Fruit fly (Drosophila melanogaster) whole organism, embryonic: ENCODE data around the gene CG17325.

Experiments
- Ada2b ChIP-seq: fragments of 200-800 bp; sonication (Bioruptor generic); IDR thresholded peaks from 2 replicates; pipeline ENCODE4 v1.3.6; 2022; ENCODE audit warnings: missing biosample characterization, missing genetic modification characterization
- Atf6 ChIP-seq: fragments of 200-800 bp; sonication (Bioruptor generic); IDR thresholded peaks from 2 replicates; pipeline ENCODE4 v1.3.6; 2022; ENCODE audit warnings: missing biosample characterization, missing genetic modification characterization
- CG10274 ChIP-seq: fragments of 200-800 bp; sonication (Bioruptor generic); optimal IDR thresholded peaks from 3 replicates; lab custom pipeline; 2017; ENCODE audit warnings: missing biosample characterization, mild to moderate bottlenecking, missing genetic modification characterization
- CG10959 ChIP-seq: fragments of 200-800 bp; sonication (Bioruptor generic); IDR thresholded peaks from 2 replicates; pipeline ENCODE4 v1.3.6; 2022; ENCODE audit warnings: missing biosample characterization, missing genetic modification characterization
- CG11560 ChIP-seq: fragments of 200-800 bp; sonication (Bioruptor generic); IDR thresholded peaks from 3 replicates; pipeline ENCODE4 v1.3.6; 2022; ENCODE audit warnings: missing biosample characterization, missing genetic modification characterization
- CG11695 ChIP-seq: fragments of 200-800 bp; sonication (Bioruptor generic); IDR thresholded peaks from 3 replicates; pipeline ENCODE4 v1.3.6; 2022; ENCODE audit warnings: missing biosample characterization, missing genetic modification characterization
- CG11696 ChIP-seq: fragments of 200-800 bp; sonication (Bioruptor generic); IDR thresholded peaks from 2 replicates; pipeline ENCODE4 v1.3.6; 2022; ENCODE audit warnings: missing biosample characterization, missing genetic modification characterization
- CG12236 ChIP-seq: fragments of 200-800 bp; sonication (Bioruptor generic); optimal IDR thresholded peaks from 2 replicates; lab custom pipeline; 2016; ENCODE audit warnings: missing biosample characterization, missing genetic modification characterization
- CG14860 ChIP-seq: fragments of 200-800 bp; sonication (Bioruptor generic); IDR thresholded peaks from 3 replicates; pipeline ENCODE4 v1.3.6; 2022; ENCODE audit warnings: missing biosample characterization, missing genetic modification characterization; ENCODE audit not compliant: partially characterized antibody
- CG1602 ChIP-seq: fragments of 200-800 bp; sonication (Bioruptor generic); optimal IDR thresholded peaks from 3 replicates; lab custom pipeline; 2016; ENCODE audit warnings: missing biosample characterization, missing genetic modification characterization
- CG16779 ChIP-seq: fragments of 200-800 bp; sonication (Bioruptor generic); IDR thresholded peaks from 2 replicates; pipeline ENCODE4 v1.3.6; 2022; ENCODE audit warnings: missing biosample characterization, missing genetic modification characterization
- CG17186 ChIP-seq: fragments of 200-800 bp; sonication (Bioruptor generic); optimal IDR thresholded peaks from 3 replicates; lab custom pipeline; 2017; ENCODE audit warnings: missing biosample characterization, missing genetic modification reagents, missing genetic modification characterization
- CG17829 ChIP-seq: fragments of 200-800 bp; optimal IDR thresholded peaks from 2 replicates; lab custom pipeline; 2019; ENCODE audit warnings: missing biosample characterization, mild to moderate bottlenecking, missing genetic modification characterization, moderate library complexity
- CG1792 ChIP-seq: fragments of 200-800 bp; sonication (Bioruptor generic); optimal IDR thresholded peaks from 2 replicates; lab custom pipeline; 2016; ENCODE audit warnings: missing biosample characterization, missing genetic modification characterization
- CG18764 ChIP-seq: fragments of 200-800 bp; sonication (Bioruptor generic); optimal IDR thresholded peaks from 3 replicates; lab custom pipeline; 2016; ENCODE audit warnings: missing biosample characterization, missing genetic modification characterization
- CG30431 ChIP-seq: fragments of 200-800 bp; sonication (Bioruptor generic); optimal IDR thresholded peaks from 2 replicates; lab custom pipeline; 2017; ENCODE audit warnings: missing biosample characterization, missing genetic modification characterization
- CG34376 ChIP-seq: fragments of 200-800 bp; sonication (Bioruptor generic); optimal IDR thresholded peaks from 2 replicates; lab custom pipeline; 2018; ENCODE audit warnings: missing biosample characterization, mild to moderate bottlenecking, missing genetic modification characterization
- Dad ChIP-seq: fragments of 200-800 bp; sonication (Bioruptor generic); optimal IDR thresholded peaks from 3 replicates; lab custom pipeline; 2016; ENCODE audit warnings: missing biosample characterization, missing genetic modification characterization
- Dbx ChIP-seq: fragments of 200-800 bp; sonication (Bioruptor generic); IDR thresholded peaks from 3 replicates; pipeline ENCODE4 v1.3.6; 2022; ENCODE audit warnings: missing biosample characterization, missing genetic modification characterization
- Dek ChIP-seq: fragments of 200-800 bp; sonication (Bioruptor generic); optimal IDR thresholded peaks from 3 replicates; lab custom pipeline; 2019; ENCODE audit warnings: missing biosample characterization, mild to moderate bottlenecking, missing genetic modification characterization, moderate library complexity
- Dip3 ChIP-seq: fragments of 200-800 bp; sonication (Bioruptor generic); optimal IDR thresholded peaks from 3 replicates; lab custom pipeline; 2016; ENCODE audit warnings: missing biosample characterization, missing genetic modification characterization
- Dll ChIP-seq: fragments of 200-800 bp; sonication (Bioruptor generic); IDR thresholded peaks from 4 replicates; pipeline ENCODE4 v1.3.6; 2022; ENCODE audit warnings: missing biosample characterization, missing genetic modification characterization; ENCODE audit not compliant: partially characterized antibody
- Gug ChIP-seq: fragments of 200-800 bp; sonication (Bioruptor generic); IDR thresholded peaks from 4 replicates; pipeline ENCODE4 v1.3.6; 2022; ENCODE audit warnings: missing biosample characterization, missing genetic modification characterization
- HLH4C ChIP-seq: fragments of 200-800 bp; sonication (Bioruptor generic); IDR thresholded peaks from 3 replicates; pipeline ENCODE4 v1.3.6; 2022; ENCODE audit warnings: missing biosample characterization, missing genetic modification characterization; ENCODE audit not compliant: partially characterized antibody
- Hey ChIP-seq: fragments of 200-800 bp; sonication (Bioruptor generic); optimal IDR thresholded peaks from 3 replicates; lab custom pipeline; 2018; ENCODE audit warnings: missing biosample characterization, mild to moderate bottlenecking, missing genetic modification characterization
- Jarid2 ChIP-seq: fragments of 200-800 bp; sonication (Bioruptor generic); optimal IDR thresholded peaks from 3 replicates; lab custom pipeline; 2017; ENCODE audit warnings: mild to moderate bottlenecking, missing biosample characterization, missing genetic modification reagents, missing genetic modification characterization
- Mad ChIP-seq: fragments of 200-800 bp; sonication (Bioruptor generic); optimal IDR thresholded peaks from 2 replicates; lab custom pipeline; 2016; ENCODE audit warnings: missing biosample characterization, missing genetic modification characterization
- Neu2 ChIP-seq: fragments of 200-800 bp; sonication (Bioruptor generic); optimal IDR thresholded peaks from 3 replicates; lab custom pipeline; 2016; ENCODE audit warnings: missing biosample characterization, missing genetic modification characterization, borderline replicate concordance
- Nf-YA ChIP-seq: fragments of 200-800 bp; sonication (Bioruptor generic); IDR thresholded peaks from 2 replicates; pipeline ENCODE4 v1.3.6; 2022; ENCODE audit warnings: missing biosample characterization, missing genetic modification characterization
- Six4 ChIP-seq: fragments of 200-800 bp; sonication (Bioruptor generic); optimal IDR thresholded peaks from 2 replicates; lab custom pipeline; 2016; ENCODE audit warnings: missing biosample characterization, missing genetic modification characterization
- Trl ChIP-seq, 3 experiments: fragments of >200 bp in 2 of 3; fragments of 200-800 bp in 1 of 3; sonication (Bioruptor generic) in 1 of 3; optimal IDR thresholded peaks; 2 replicates in 1 of 3; 3 replicates in 2 of 3; lab custom pipeline; 2016 to 2017; ENCODE audit warnings: missing biosample characterization in 1 of 3, missing genetic modification characterization in 1 of 3
- Vsx1 ChIP-seq: fragments of 200-800 bp; sonication (Bioruptor generic); optimal IDR thresholded peaks from 2 replicates; lab custom pipeline; 2017; ENCODE audit warnings: missing biosample characterization, mild to moderate bottlenecking, missing genetic modification characterization, missing genetic modification reagents
- YL-1 ChIP-seq: fragments of 200-800 bp; sonication (Bioruptor generic); optimal IDR thresholded peaks from 3 replicates; lab custom pipeline; 2017; ENCODE audit warnings: missing biosample characterization, mild to moderate bottlenecking, missing genetic modification characterization
- az2 ChIP-seq: fragments of 200-800 bp; sonication (Bioruptor generic); optimal IDR thresholded peaks from 3 replicates; lab custom pipeline; 2016; ENCODE audit warnings: missing biosample characterization, missing genetic modification characterization
- bbx ChIP-seq: fragments of 200-800 bp; sonication (Bioruptor generic); IDR thresholded peaks from 2 replicates; pipeline ENCODE4 v1.3.6; 2022; ENCODE audit warnings: missing biosample characterization, missing genetic modification characterization; ENCODE audit not compliant: partially characterized antibody
- bigmax ChIP-seq: fragments of 200-800 bp; sonication (Bioruptor generic); optimal IDR thresholded peaks from 2 replicates; lab custom pipeline; 2018; ENCODE audit warnings: missing biosample characterization, mild to moderate bottlenecking, missing genetic modification characterization
- bowl ChIP-seq: fragments of 200-800 bp; sonication (Bioruptor generic); IDR thresholded peaks from 2 replicates; pipeline ENCODE4 v1.3.6; 2022; ENCODE audit warnings: missing biosample characterization, missing genetic modification characterization
- br ChIP-seq: fragments of >200 bp; optimal IDR thresholded peaks from 2 replicates; lab custom pipeline; 2017
- cato ChIP-seq: fragments of 200-800 bp; sonication (Bioruptor generic); optimal IDR thresholded peaks from 2 replicates; lab custom pipeline; 2016; ENCODE audit warnings: missing biosample characterization, missing genetic modification characterization, borderline replicate concordance
- da ChIP-seq: fragments of 200-800 bp; sonication (Bioruptor generic); optimal IDR thresholded peaks from 2 replicates; lab custom pipeline; 2016; ENCODE audit warnings: missing biosample characterization, missing genetic modification characterization
- dysf ChIP-seq: fragments of 200-800 bp; sonication (Bioruptor generic); IDR thresholded peaks from 3 replicates; pipeline ENCODE4 v1.3.6; 2022; ENCODE audit warnings: missing biosample characterization, missing genetic modification characterization
- emc ChIP-seq: fragments of 200-800 bp; sonication (Bioruptor generic); optimal IDR thresholded peaks from 2 replicates; lab custom pipeline; 2016; ENCODE audit warnings: missing biosample characterization, missing genetic modification characterization
- exex ChIP-seq: fragments of 200-800 bp; sonication (Bioruptor generic); optimal IDR thresholded peaks from 4 replicates; lab custom pipeline; 2018; ENCODE audit warnings: missing biosample characterization, mild to moderate bottlenecking, missing genetic modification characterization, moderate library complexity
- fd96Cb ChIP-seq: fragments of 200-800 bp; sonication (Bioruptor generic); optimal IDR thresholded peaks from 2 replicates; lab custom pipeline; 2018; ENCODE audit warnings: missing biosample characterization, mild to moderate bottlenecking, missing genetic modification characterization, moderate library complexity
- ham ChIP-seq: fragments of 200-800 bp; sonication (Bioruptor generic); IDR thresholded peaks from 2 replicates; pipeline ENCODE4 v1.3.6; 2022; ENCODE audit warnings: missing biosample characterization, missing genetic modification characterization
- insv ChIP-seq, 2 experiments: fragments of 200-800 bp; sonication (Bioruptor generic); optimal IDR thresholded peaks; 3 replicates each; lab custom pipeline; 2016 to 2018; ENCODE audit warnings: missing biosample characterization in 2 of 2, missing genetic modification characterization in 2 of 2
- jumu ChIP-seq: fragments of 200-800 bp; sonication (Bioruptor generic); optimal IDR thresholded peaks from 3 replicates; lab custom pipeline; 2016; ENCODE audit warnings: missing biosample characterization, missing genetic modification characterization
- onecut ChIP-seq: fragments of 200-800 bp; sonication (Bioruptor generic); IDR thresholded peaks from 2 replicates; pipeline ENCODE4 v1.3.6; 2022; ENCODE audit warnings: missing biosample characterization, missing genetic modification characterization
- pan ChIP-seq, 4 experiments: fragments of >200 bp in 3 of 4; fragments of 200-800 bp in 1 of 4; sonication (Bioruptor generic) in 1 of 4; optimal IDR thresholded peaks in 3 of 4; IDR thresholded peaks in 1 of 4; 2 replicates each; pipeline versions ENCODE4 v1.3.6 to Lab custom; 2017 to 2022; ENCODE audit warnings: missing biosample characterization in 2 of 4, missing genetic modification characterization in 2 of 4, mixed read lengths in 1 of 4
- sens ChIP-seq: fragments of 200-800 bp; sonication (Bioruptor generic); peaks from one replicate; lab custom pipeline; 2016; ENCODE audit warnings: missing biosample characterization, missing genetic modification characterization
- wdn ChIP-seq: fragments of 200-800 bp; sonication (Bioruptor generic); IDR thresholded peaks from 2 replicates; pipeline ENCODE4 v1.3.6; 2022; ENCODE audit warnings: missing biosample characterization, missing genetic modification characterization

The CG17325 gene

dm6 chr2L:18795917-18796402 is 16.5 kb upstream of the CG17325 start (continued):
- no peak for TF ChIP-seq CG17186 (GFP tag; lab: Kevin White, UChicago)
- TF ChIP-seq Neu2 = no peak
- TF ChIP-seq CG16779 (GFP tag; lab: Robert Waterston, UW) = no peak
- TF ChIP-seq Ada2b (GFP tag; lab: Robert Waterston, UW) = no peak
- no peak for TF ChIP-seq Dip3 (GFP tag; lab: Kevin White, UChicago)
- TF ChIP-seq CG11695 (GFP tag; lab: Robert Waterston, UW) = no peak
- TF ChIP-seq jumu (GFP tag; lab: Kevin White, UChicago) = no peak
- no peak for TF ChIP-seq CG14860 (GFP tag; lab: Robert Waterston, UW)
- peak; percentile 45; the same call in 1 of the 2 replicates for TF ChIP-seq ham
- TF ChIP-seq bbx (GFP tag; lab: Robert Waterston, UW) = no peak
- TF ChIP-seq CG10274 (GFP tag; lab: Kevin White, UChicago) = no peak
- no peak for TF ChIP-seq HLH4C (GFP tag; lab: Robert Waterston, UW)
- TF ChIP-seq Vsx1 (GFP tag; lab: Kevin White, UChicago) = no peak
- TF ChIP-seq Dek (tag; lab: Kevin White, UChicago) = no peak
- TF ChIP-seq cato (GFP tag; lab: Kevin White, UChicago) = no peak
- no peak for TF ChIP-seq onecut
- TF ChIP-seq pan (optimal IDR thresholded peaks at IDR 0.05; lab: Kevin White, UChicago) = no peak
- no peak for TF ChIP-seq pan (GFP tag; optimal IDR thresholded peaks at IDR 0.05 in 1 of 2, IDR thresholded peaks at IDR 0.05 in 1 of 2)
- TF ChIP-seq Mad (GFP tag; lab: Kevin White, UChicago) = no peak
- no peak for TF ChIP-seq wdn
- no peak for TF ChIP-seq fd96Cb (tag; lab: Kevin White, UChicago)
- no peak for TF ChIP-seq da (GFP tag; lab: Kevin White, UChicago)
- TF ChIP-seq Trl (optimal IDR thresholded peaks at IDR 0.05; lab: Kevin White, UChicago) = peak; percentile 87 to 94
- TF ChIP-seq Trl (GFP tag; optimal IDR thresholded peaks at IDR 0.05; lab: Kevin White, UChicago) = peak; percentile 15
- no peak for TF ChIP-seq CG34376
- peak; percentile 29 for TF ChIP-seq Jarid2 (GFP tag; lab: Kevin White, UChicago)
- TF ChIP-seq Dll (GFP tag; lab: Robert Waterston, UW) = peak; percentile 54; the same call in 2 of the 4 replicates
- no peak for TF ChIP-seq CG10959 (GFP tag; lab: Robert Waterston, UW)
- no peak for TF ChIP-seq br
- no peak for TF ChIP-seq insv (GFP tag; optimal IDR thresholded peaks at IDR 0.05; lab: Kevin White, UChicago)
- TF ChIP-seq Nf-YA (GFP tag; lab: Robert Waterston, UW) = peak; percentile 83
- no peak for TF ChIP-seq CG1602 (GFP tag; lab: Kevin White, UChicago)
- TF ChIP-seq YL-1 (GFP tag; lab: Kevin White, UChicago) = no peak
- no peak for TF ChIP-seq Hey (tag; lab: Kevin White, UChicago)
- TF ChIP-seq dysf (GFP tag; lab: Robert Waterston, UW) = no peak
- no peak for TF ChIP-seq az2 (GFP tag; lab: Kevin White, UChicago)
- no peak for TF ChIP-seq CG12236 (GFP tag; lab: Kevin White, UChicago)
- TF ChIP-seq sens = no peak
- TF ChIP-seq emc (GFP tag; lab: Kevin White, UChicago) = no peak
- no peak for TF ChIP-seq Dbx (GFP tag; lab: Robert Waterston, UW)
- no peak for TF ChIP-seq Dad (GFP tag; lab: Kevin White, UChicago)
- peak; percentile 13 for TF ChIP-seq exex (tag; lab: Kevin White, UChicago)
- no peak for TF ChIP-seq CG11696 (GFP tag; lab: Robert Waterston, UW)
- no peak for TF ChIP-seq Six4 (GFP tag; lab: Kevin White, UChicago)
- no peak for TF ChIP-seq bigmax (GFP tag; lab: Kevin White, UChicago)
- TF ChIP-seq CG18764 (GFP tag; lab: Kevin White, UChicago) = no peak
- no peak for TF ChIP-seq Atf6 (GFP tag; lab: Robert Waterston, UW)
- TF ChIP-seq CG1792 (GFP tag; lab: Kevin White, UChicago) = no peak
- TF ChIP-seq CG30431 (GFP tag; lab: Kevin White, UChicago) = no peak
- no peak for TF ChIP-seq CG17829
- no peak for TF ChIP-seq CG11560 (tag; lab: Robert Waterston, UW)
- TF ChIP-seq Gug (GFP tag; lab: Robert Waterston, UW) = no peak
- no peak for TF ChIP-seq bowl
